Fruit fly (Drosophila melanogaster): ENCODE measurements around the gene CG32280.

- no peak for TF ChIP-seq CG8478 (optimal IDR thresholded peaks at IDR 0.05)
- no peak for TF ChIP-seq CTCF (optimal IDR thresholded peaks at IDR 0.05)
Observed at dm6 chr3L:3165399-3165798, 418 bp downstream of the CG32280 start.

Measured in S2 (cell line).